Worm (Caenorhabditis elegans) whole organism, L3 larva: ENCODE results near the gene Y39D8A.1.
A peak's percentile ranks its signal among the peaks of the same experiment; 100 is the strongest.

ENCODE experiments used
- R02D3.7 ChIP-seq: fragments of 150-350 bp; optimal IDR thresholded peaks from 2 replicates; lab custom pipeline; 2014; ENCODE audit warnings: missing biosample characterization, missing genetic modification characterization
- ZK546.5 ChIP-seq: sonication (generic microtip); optimal IDR thresholded peaks from 2 replicates; lab custom pipeline; 2017; ENCODE audit warnings: missing biosample characterization, missing genetic modification characterization
- ama-1 ChIP-seq: fragments of 150-350 bp; optimal IDR thresholded peaks from 2 replicates; lab custom pipeline; 2018
- ceh-16 ChIP-seq: sonication (generic microtip); optimal IDR thresholded peaks from 2 replicates; lab custom pipeline; 2017; ENCODE audit warnings: missing biosample characterization, missing genetic modification characterization
- ceh-28 ChIP-seq: fragments of 150-350 bp; optimal IDR thresholded peaks from 2 replicates; lab custom pipeline; 2014; ENCODE audit warnings: missing biosample characterization, missing genetic modification reagents, missing genetic modification characterization
- daf-12 ChIP-seq: fragments of 150-350 bp; optimal IDR thresholded peaks from 2 replicates; lab custom pipeline; 2014; ENCODE audit warnings: missing biosample characterization, missing genetic modification reagents, missing genetic modification characterization
- egl-27 ChIP-seq: sonication (generic microtip); optimal IDR thresholded peaks from 4 replicates; lab custom pipeline; 2017; ENCODE audit warnings: missing biosample characterization, missing genetic modification reagents, missing genetic modification characterization
- egl-5 ChIP-seq: fragments of 150-350 bp; optimal IDR thresholded peaks from 2 replicates; lab custom pipeline; 2017; ENCODE audit warnings: missing biosample characterization, missing genetic modification reagents, missing genetic modification characterization, inconsistent platforms
- elt-2 ChIP-seq: sonication (generic microtip); optimal IDR thresholded peaks from 2 replicates; lab custom pipeline; 2016; ENCODE audit warnings: missing genetic modification reagents, mild to moderate bottlenecking, missing genetic modification characterization, missing compliant biosample characterization
- fkh-2 ChIP-seq: fragments of 150-350 bp; optimal IDR thresholded peaks from 2 replicates; lab custom pipeline; 2014; ENCODE audit warnings: missing biosample characterization, missing genetic modification reagents, missing genetic modification characterization
- hmg-11 ChIP-seq: sonication (generic microtip); optimal IDR thresholded peaks from 2 replicates; lab custom pipeline; 2016; ENCODE audit warnings: missing genetic modification characterization, missing compliant biosample characterization
- jun-1 ChIP-seq: fragments of 150-350 bp; optimal IDR thresholded peaks from 2 replicates; lab custom pipeline; 2014; ENCODE audit warnings: missing biosample characterization, missing genetic modification reagents, missing genetic modification characterization
- lin-15B ChIP-seq: fragments of 150-350 bp; optimal IDR thresholded peaks from 2 replicates; lab custom pipeline; 2014; ENCODE audit warnings: missing biosample characterization, missing genetic modification characterization
- lin-39 ChIP-seq: fragments of 150-350 bp; optimal IDR thresholded peaks from 2 replicates; lab custom pipeline; 2018; ENCODE audit warnings: missing biosample characterization, missing genetic modification reagents, missing genetic modification characterization
- lsy-12 ChIP-seq: sonication (generic microtip); optimal IDR thresholded peaks from 2 replicates; lab custom pipeline; 2016; ENCODE audit warnings: mild to moderate bottlenecking, missing genetic modification characterization, missing compliant biosample characterization
- mml-1 ChIP-seq: fragments of 150-350 bp; sonication (generic microtip); optimal IDR thresholded peaks from 3 replicates; lab custom pipeline; 2014; ENCODE audit warnings: missing biosample characterization, missing genetic modification characterization
- nfya-1 ChIP-seq: sonication (generic microtip); optimal IDR thresholded peaks from 2 replicates; lab custom pipeline; 2017; ENCODE audit warnings: missing genetic modification characterization, mild to moderate bottlenecking, missing compliant biosample characterization, antibody characterized with exemption, moderate library complexity; ENCODE audit not compliant: insufficient read depth
- nhr-11 ChIP-seq: fragments of 150-350 bp; optimal IDR thresholded peaks from 2 replicates; lab custom pipeline; 2014; ENCODE audit warnings: missing biosample characterization, missing genetic modification characterization
- nhr-237 ChIP-seq: fragments of 150-350 bp; optimal IDR thresholded peaks from 2 replicates; lab custom pipeline; 2014; ENCODE audit warnings: missing biosample characterization, missing genetic modification characterization
- nhr-25 ChIP-seq: sonication (generic microtip); optimal IDR thresholded peaks from 2 replicates; lab custom pipeline; 2017; ENCODE audit warnings: missing biosample characterization, missing genetic modification characterization
- nhr-28 ChIP-seq: fragments of 150-350 bp; optimal IDR thresholded peaks from 2 replicates; lab custom pipeline; 2014; ENCODE audit warnings: missing biosample characterization, missing genetic modification characterization
- nhr-43 ChIP-seq: sonication (generic microtip); optimal IDR thresholded peaks from 2 replicates; lab custom pipeline; 2016; ENCODE audit warnings: mild to moderate bottlenecking, missing genetic modification characterization, missing compliant biosample characterization; ENCODE audit not compliant: poor library complexity, severe bottlenecking
- nhr-67 ChIP-seq: fragments of 150-350 bp; optimal IDR thresholded peaks from 2 replicates; lab custom pipeline; 2014; ENCODE audit warnings: missing biosample characterization, missing genetic modification characterization
- nhr-76 ChIP-seq: fragments of 150-350 bp; sonication (generic microtip); optimal IDR thresholded peaks from 5 replicates; lab custom pipeline; 2014; ENCODE audit warnings: missing biosample characterization, missing genetic modification characterization
- nhr-77 ChIP-seq: fragments of 150-350 bp; optimal IDR thresholded peaks from 2 replicates; lab custom pipeline; 2014; ENCODE audit warnings: missing biosample characterization, missing genetic modification characterization
- pha-4 ChIP-seq: fragments of 150-350 bp; optimal IDR thresholded peaks from 2 replicates; lab custom pipeline; 2014; ENCODE audit warnings: missing biosample characterization, missing genetic modification reagents, missing genetic modification characterization
- pqm-1 ChIP-seq: fragments of 150-350 bp; optimal IDR thresholded peaks from 2 replicates; lab custom pipeline; 2017; ENCODE audit warnings: missing biosample characterization, missing genetic modification characterization, inconsistent platforms
- skn-1 ChIP-seq: fragments of 150-350 bp; optimal IDR thresholded peaks from 2 replicates; lab custom pipeline; 2014; ENCODE audit warnings: missing biosample characterization, missing genetic modification characterization
- snpc-4 ChIP-seq: fragments of 150-350 bp; optimal IDR thresholded peaks from 2 replicates; lab custom pipeline; 2014; ENCODE audit warnings: missing biosample characterization, missing genetic modification characterization
- unc-39 ChIP-seq: sonication (generic microtip); optimal IDR thresholded peaks from 4 replicates; lab custom pipeline; 2017; ENCODE audit warnings: missing biosample characterization, missing genetic modification characterization
- ztf-11 ChIP-seq: fragments of 150-350 bp; optimal IDR thresholded peaks from 2 replicates; lab custom pipeline; 2014; ENCODE audit warnings: missing biosample characterization, missing genetic modification characterization
- ztf-4 ChIP-seq: fragments of 150-350 bp; optimal IDR thresholded peaks from 2 replicates; lab custom pipeline; 2014; ENCODE audit warnings: missing biosample characterization, missing genetic modification characterization

Gene Y39D8A.1

DNA sequence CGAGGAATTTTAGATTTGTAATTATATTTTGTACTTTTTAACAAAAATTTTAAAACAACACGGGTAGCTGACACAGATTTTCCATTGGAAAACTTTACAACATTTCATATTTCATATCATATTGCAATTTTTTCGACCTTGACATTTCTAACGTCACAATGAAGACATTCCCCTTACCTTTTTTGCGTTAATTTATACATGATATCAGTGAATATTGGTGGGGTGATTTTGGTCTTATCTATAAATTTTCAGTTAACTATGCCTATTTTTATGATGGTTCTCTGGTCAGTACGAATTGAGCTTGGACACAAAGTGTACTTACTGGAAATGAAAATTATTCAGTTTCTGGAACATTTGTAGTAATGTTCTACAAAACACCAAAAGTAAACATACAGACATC is 34.0 kb upstream of the Y39D8A.1 start:
- TF ChIP-seq pha-4 (tag; lab: Kevin White, UChicago) (no peak), nhr-43 (tag; lab: Kevin White, UChicago) (no peak), nhr-77 (tag; lab: Kevin White, UChicago) (no peak), nhr-237 (no peak), egl-27 (tag; lab: Kevin White, UChicago) (no peak), elt-2 (peak; percentile 83), nhr-25 (no peak), lsy-12 (tag; lab: Kevin White, UChicago) (no peak), pqm-1 (tag; lab: Kevin White, UChicago) (peak; percentile 31), ztf-4 (tag; lab: Kevin White, UChicago) (no peak), ceh-28 (tag; lab: Kevin White, UChicago) (no peak)
- TF ChIP-seq, all 47 proteins: peak for 2

DNA sequence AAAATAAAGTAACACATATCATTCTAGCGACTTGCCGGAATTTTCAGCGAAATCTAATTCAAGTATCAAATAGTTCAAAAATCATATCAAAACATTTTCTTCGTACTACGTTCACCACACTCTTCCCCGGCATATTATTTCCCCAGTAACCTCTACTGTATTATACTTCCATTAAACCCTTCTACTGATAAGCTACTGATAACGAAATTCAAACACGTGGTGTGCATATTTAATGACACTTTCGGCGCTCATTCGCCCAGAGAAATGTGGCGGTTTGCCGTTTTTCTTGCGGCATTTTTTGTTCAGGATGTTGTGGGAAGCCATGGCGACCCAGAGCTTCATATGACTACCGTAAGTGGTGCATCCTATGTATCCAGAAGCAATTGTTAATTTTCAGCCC is 33.0 kb upstream of the Y39D8A.1 start, which contains the start of gene lipl-5:
Gene lipl-5 (plus strand): TSS at position 259 of the 400 bp plus-strand sequence.
- no peak for TF ChIP-seq lin-15B (tag; lab: Kevin White, UChicago)
- peak; percentile 96 for TF ChIP-seq elt-2
- peak; percentile 90 for TF ChIP-seq pqm-1 (tag; lab: Kevin White, UChicago)
- TF ChIP-seq nhr-67 = no peak
- no peak for TF ChIP-seq nhr-28 (tag; lab: Kevin White, UChicago)
- peak; percentile 54 for TF ChIP-seq pha-4 (tag; lab: Kevin White, UChicago)
- peak; percentile 45 for TF ChIP-seq jun-1 (tag; lab: Kevin White, UChicago)
- no peak for TF ChIP-seq nfya-1
- no peak for TF ChIP-seq nhr-77 (tag; lab: Kevin White, UChicago)
- TF ChIP-seq egl-5 (tag; lab: Kevin White, UChicago) = no peak
- no peak for TF ChIP-seq nhr-76 (tag; lab: Kevin White, UChicago)
- no peak for TF ChIP-seq ztf-4 (tag; lab: Kevin White, UChicago)
- no peak for TF ChIP-seq unc-39 (tag; lab: Kevin White, UChicago)
- no peak for TF ChIP-seq egl-27 (tag; lab: Kevin White, UChicago)
- TF ChIP-seq R02D3.7 (tag; lab: Kevin White, UChicago) = no peak

ce11 chrV:388397-388796 is 30.1 kb upstream of the Y39D8A.1 start, which contains the start of gene ZK6.6:
TSS of gene ZK6.6 (plus strand) at chrV:388697.
- TF ChIP-seq nhr-67 (no peak), mml-1 (tag; lab: Kevin White, UChicago) (no peak), nhr-43 (tag; lab: Kevin White, UChicago) (no peak)

- no peak for TF ChIP-seq ceh-16
Measured at ce11 chrV:392199-392678, 26.3 kb upstream of the Y39D8A.1 start, which contains the start of gene nhr-254. TSS of gene nhr-254 (plus strand) at chrV:392628.

- TF ChIP-seq snpc-4 (tag; lab: Kevin White, UChicago) = no peak
- no peak for TF ChIP-seq egl-27 (tag; lab: Kevin White, UChicago)
- no peak for TF ChIP-seq hmg-11 (tag; lab: Kevin White, UChicago)
- TF ChIP-seq skn-1 (tag; lab: Kevin White, UChicago) = no peak
- peak; percentile 46 for TF ChIP-seq nhr-11 (tag; lab: Kevin White, UChicago)
Measured at ce11 chrV:396309-396708, 22.2 kb upstream of the Y39D8A.1 start, which contains the start of gene nhr-253. TSS of gene nhr-253 (plus strand) at chrV:396593.

ce11 chrV:399721-400120 is 18.8 kb upstream of the Y39D8A.1 start, which contains the start of gene scl-27:
TSS of gene scl-27 (plus strand) at chrV:400021.
- TF ChIP-seq ztf-11 (tag; lab: Kevin White, UChicago) = no peak

DNA sequence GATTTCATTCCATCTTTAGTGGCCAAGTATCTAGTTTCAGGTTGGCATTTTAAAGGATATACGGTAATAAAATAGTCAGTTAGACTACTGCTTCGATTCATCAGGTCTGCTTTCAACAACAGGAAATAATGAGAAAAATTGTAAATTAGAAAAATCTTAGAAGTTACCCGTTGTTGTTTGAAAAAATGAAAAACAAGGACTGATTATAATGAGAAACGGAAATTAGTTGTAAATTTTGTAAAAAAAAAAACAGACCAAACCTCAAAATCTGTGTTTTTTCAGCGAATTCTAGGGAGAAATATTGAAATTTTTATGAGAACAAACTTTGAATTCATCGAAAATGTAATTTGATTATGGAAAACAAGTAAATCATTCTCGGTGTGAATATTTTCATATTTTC is 15.5 kb upstream of the Y39D8A.1 start, which contains the start of gene srh-62:
Gene srh-62 (minus strand): TSS at position 101 of the 400 bp plus-strand sequence.
- TF ChIP-seq fkh-2 (tag; lab: Kevin White, UChicago) = no peak
- TF ChIP-seq nhr-11 (tag; lab: Kevin White, UChicago) = no peak
- TF ChIP-seq daf-12 (tag; lab: Kevin White, UChicago) = no peak
- no peak for TF ChIP-seq ZK546.5 (tag; lab: Kevin White, UChicago)
- TF ChIP-seq ztf-4 (tag; lab: Kevin White, UChicago) = no peak
- TF ChIP-seq egl-5 (tag; lab: Kevin White, UChicago) = no peak
- TF ChIP-seq ama-1 (lab: Kevin White, UChicago) = no peak
- TF ChIP-seq lin-39 (tag; lab: Kevin White, UChicago) = no peak
- no peak for TF ChIP-seq mml-1 (tag; lab: Kevin White, UChicago)
- no peak for TF ChIP-seq nfya-1
- no peak for TF ChIP-seq hmg-11 (tag; lab: Kevin White, UChicago)
- no peak for TF ChIP-seq nhr-76 (tag; lab: Kevin White, UChicago)
